Worm (Caenorhabditis elegans) whole organism, midembryonic: ENCODE data around the gene Y73F8A.14.

ENCODE experiments used
- cog-1 ChIP-seq: sonication (generic microtip); optimal IDR thresholded peaks from 2 replicates; lab custom pipeline; 2016; ENCODE audit warnings: missing genetic modification characterization, missing compliant biosample characterization
- tab-1 ChIP-seq: fragments of 200-800 bp; sonication (Bioruptor generic); IDR thresholded peaks from 2 replicates; pipeline ENCODE4 v1.3.6; 2022; ENCODE audit warnings: missing genetic modification characterization, missing compliant biosample characterization
- ztf-23 ChIP-seq: fragments of 200-800 bp; sonication (Bioruptor generic); IDR thresholded peaks from 2 replicates; pipeline ENCODE4 v1.3.6; 2022; ENCODE audit warnings: missing genetic modification reagents, missing genetic modification characterization, missing compliant biosample characterization

Y73F8A.14 gene

ce11 chrIV:15274063-15274462, 44.8 kb downstream of the Y73F8A.14 start:
- no peak for TF ChIP-seq cog-1 (tag; lab: Kevin White, UChicago)
- TF ChIP-seq ztf-23 (GFP tag; lab: Robert Waterston, UW), result no peak
- no peak for TF ChIP-seq tab-1
